Fruit fly (Drosophila melanogaster): ENCODE measurements around the gene Fhos.

Gene Fhos

DNA sequence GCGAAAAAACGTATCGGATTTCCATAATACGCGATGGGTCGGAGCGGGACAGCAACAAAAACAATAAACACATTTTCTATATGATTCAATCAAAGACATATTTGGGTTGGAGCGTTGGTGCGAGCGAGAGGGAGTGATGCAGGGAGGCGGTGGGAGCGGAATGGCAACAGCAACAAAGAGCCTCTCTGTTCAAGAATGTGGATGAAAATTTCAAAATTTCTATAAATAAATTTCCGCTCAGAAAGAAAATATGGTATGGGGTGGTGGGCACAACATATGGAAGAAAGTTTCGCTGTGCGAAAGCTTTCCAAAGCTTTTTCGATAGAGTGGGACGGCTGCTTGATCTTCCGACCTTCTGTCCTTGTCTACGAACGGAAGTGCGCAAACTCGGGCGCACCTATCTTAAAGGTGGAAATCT, 12.4 kb upstream of the Fhos start:
- no peak for TF ChIP-seq CG8119 (GFP tag; IDR thresholded peaks at IDR 0.05)
- peak; percentile 39; the same call in 1 of the 3 replicates for TF ChIP-seq CG6163 (GFP tag; IDR thresholded peaks at IDR 0.05)
- TF ChIP-seq svp (GFP tag): peak; percentile 64

DNA sequence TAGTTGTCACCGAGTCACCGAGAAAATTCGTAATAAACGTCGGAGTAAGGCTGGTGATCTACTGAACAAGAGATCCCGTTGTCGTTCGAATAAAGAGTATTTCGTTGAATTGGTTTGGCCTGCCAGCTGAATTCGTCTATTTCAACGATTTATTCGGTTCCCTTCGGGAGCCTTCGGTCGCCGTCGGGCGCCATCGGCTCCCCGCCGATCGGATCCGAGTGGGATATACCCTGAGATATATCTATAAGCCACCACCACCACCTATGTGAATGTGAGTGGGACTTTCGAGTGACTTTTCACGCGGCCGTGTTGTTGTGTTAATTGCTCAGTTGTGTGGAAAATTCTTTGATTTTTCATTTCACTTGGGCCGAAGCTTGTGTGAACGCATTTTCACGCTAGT, 8.2 kb upstream of the Fhos start, which contains the start of gene Prm:
Gene Prm, minus strand, starts transcription at position 101 of the 400 bp plus-strand sequence.
- TF ChIP-seq fd59A (GFP tag; optimal IDR thresholded peaks at IDR 0.05) (no peak), CG6808 (GFP tag; optimal IDR thresholded peaks at IDR 0.05) (no peak), pdm3 (GFP tag; optimal IDR thresholded peaks at IDR 0.05) (no peak), Blimp-1 (GFP tag; optimal IDR thresholded peaks at IDR 0.05) (no peak)

DNA sequence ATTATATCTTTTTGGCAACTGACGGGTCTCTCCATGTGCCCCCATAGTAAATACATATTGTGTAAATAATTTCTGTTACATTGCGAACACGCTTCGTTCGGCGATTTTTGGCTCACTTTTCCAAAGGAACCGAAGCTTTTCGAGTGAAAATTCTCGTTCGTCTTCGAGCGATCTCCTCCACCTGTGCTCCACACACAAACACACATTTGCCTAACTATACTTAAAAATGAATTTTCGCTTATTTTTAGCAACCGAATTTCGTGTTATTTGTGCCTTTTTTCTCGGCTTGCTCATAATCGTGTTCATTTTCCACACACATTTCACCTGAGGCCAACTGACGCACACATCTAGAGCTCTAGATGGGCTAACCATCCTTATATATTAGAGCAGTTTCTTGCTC, 6.9 kb upstream of the Fhos start:
- no peak for TF ChIP-seq CG11762 (GFP tag; optimal IDR thresholded peaks at IDR 0.05; ENCODE audit: insufficient read depth)
- TF ChIP-seq Eip75B (GFP tag; optimal IDR thresholded peaks at IDR 0.05): no peak
- TF ChIP-seq eg (GFP tag; IDR thresholded peaks at IDR 0.05): no peak

DNA sequence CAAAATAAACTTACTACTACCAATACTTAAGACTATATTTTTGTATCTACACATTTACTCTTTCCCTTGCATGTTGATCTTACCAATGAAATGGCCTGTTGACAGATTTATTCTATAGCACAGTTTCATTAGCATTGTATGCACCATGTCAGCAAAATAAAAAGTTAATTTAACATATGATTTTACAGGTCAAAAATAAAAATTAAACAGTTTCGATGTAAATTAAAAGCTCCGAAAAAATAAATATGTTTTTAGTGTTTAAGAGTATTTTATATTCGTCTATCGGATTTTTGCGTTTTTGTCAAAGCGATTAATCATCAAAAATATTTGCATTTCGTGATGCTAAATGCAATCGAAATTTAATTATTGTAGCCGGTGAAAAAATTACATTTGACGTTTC, 5.1 kb upstream of the Fhos start:
- TF ChIP-seq ss (GFP tag; optimal IDR thresholded peaks at IDR 0.05) (no peak), Sox14 (GFP tag; optimal IDR thresholded peaks at IDR 0.05) (no peak), CG6792 (GFP tag; optimal IDR thresholded peaks at IDR 0.05) (no peak), CG15336 (GFP tag; IDR thresholded peaks at IDR 0.05) (no peak), Ets96B (tag; optimal IDR thresholded peaks at IDR 0.05) (no peak), CG10669 (GFP tag; optimal IDR thresholded peaks at IDR 0.05) (no peak), Eip75B (GFP tag; optimal IDR thresholded peaks at IDR 0.05) (no peak), Hr39 (GFP tag; optimal IDR thresholded peaks at IDR 0.05) (no peak), dsx (GFP tag; optimal IDR thresholded peaks at IDR 0.05; ENCODE audit: poor library complexity, severe bottlenecking) (no peak), eg (GFP tag; IDR thresholded peaks at IDR 0.05) (no peak), achi (GFP tag; optimal IDR thresholded peaks at IDR 0.05) (no peak), fd85E (GFP tag; optimal IDR thresholded peaks at IDR 0.05) (no peak)

DNA sequence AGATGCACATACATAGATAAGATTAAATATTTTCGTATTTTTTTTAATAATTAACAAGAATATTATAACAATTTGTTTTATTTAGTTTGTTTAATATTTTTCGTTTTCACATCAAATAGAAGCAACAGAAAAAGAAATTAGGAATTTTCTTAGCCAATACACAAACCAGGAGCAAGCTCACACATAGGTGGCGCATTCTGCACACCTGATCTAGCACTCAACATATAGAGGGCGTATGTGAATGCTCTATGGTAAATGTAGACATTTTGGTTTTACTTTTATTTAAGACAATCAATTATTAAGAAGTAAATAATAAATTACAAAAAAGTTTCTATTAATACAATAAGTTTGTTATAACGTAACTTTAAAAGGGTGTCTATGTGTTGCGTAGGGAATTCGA, 4.6 kb upstream of the Fhos start:
- TF ChIP-seq Smox (GFP tag; optimal IDR thresholded peaks at IDR 0.05) (no peak), CG31627 (GFP tag; optimal IDR thresholded peaks at IDR 0.05) (peak; percentile 55), salr (GFP tag; optimal IDR thresholded peaks at IDR 0.05) (peak in 1 of 2 experiments; percentile 6), OdsH (GFP tag; optimal IDR thresholded peaks at IDR 0.05) (peak; percentile 19), CG7368 (GFP tag; optimal IDR thresholded peaks at IDR 0.05) (no peak), CG6808 (GFP tag; optimal IDR thresholded peaks at IDR 0.05) (no peak), Hr39 (GFP tag; optimal IDR thresholded peaks at IDR 0.05) (peak; percentile 47), Sox15 (GFP tag; optimal IDR thresholded peaks at IDR 0.05) (no peak), cyc (GFP tag; optimal IDR thresholded peaks at IDR 0.05) (peak; percentile 54), CG8119 (GFP tag; IDR thresholded peaks at IDR 0.05) (no peak), acj6 (GFP tag; optimal IDR thresholded peaks at IDR 0.05) (no peak), Ets21C (GFP tag; optimal IDR thresholded peaks at IDR 0.05) (no peak), CG32006 (GFP tag; optimal IDR thresholded peaks at IDR 0.05) (no peak), esn (GFP tag; optimal IDR thresholded peaks at IDR 0.05) (peak; percentile 18), Sox14 (GFP tag; optimal IDR thresholded peaks at IDR 0.05) (no peak), pdm3 (GFP tag; optimal IDR thresholded peaks at IDR 0.05) (no peak), lz (GFP tag; optimal IDR thresholded peaks at IDR 0.05) (peak; percentile 36), achi (GFP tag; optimal IDR thresholded peaks at IDR 0.05) (no peak), Hr38 (GFP tag; optimal IDR thresholded peaks at IDR 0.05) (no peak)
